Worm (Caenorhabditis elegans) whole organism, mixed stage, embryonic: ENCODE measurements around the gene math-31.

Source experiments
- mep-1 ChIP-seq: fragments of 150-350 bp; optimal IDR thresholded peaks from 2 replicates; lab custom pipeline; 2017; ENCODE audit warnings: missing biosample characterization, missing genetic modification reagents, missing genetic modification characterization, inconsistent platforms
- nhr-12 ChIP-seq: fragments of 150-350 bp; optimal IDR thresholded peaks from 2 replicates; lab custom pipeline; 2014; ENCODE audit warnings: missing biosample characterization, missing genetic modification characterization
- snpc-4 ChIP-seq: fragments of 150-350 bp; optimal IDR thresholded peaks from 2 replicates; lab custom pipeline; 2014; ENCODE audit warnings: missing biosample characterization, missing genetic modification characterization
- sptf-1 ChIP-seq: sonication (generic microtip); optimal IDR thresholded peaks from 2 replicates; lab custom pipeline; 2017; ENCODE audit warnings: mild to moderate bottlenecking, missing genetic modification characterization, moderate library complexity, missing compliant biosample characterization
- ztf-11 ChIP-seq: fragments of 150-350 bp; optimal IDR thresholded peaks from 2 replicates; lab custom pipeline; 2014; ENCODE audit warnings: missing biosample characterization, missing genetic modification characterization

DNA sequence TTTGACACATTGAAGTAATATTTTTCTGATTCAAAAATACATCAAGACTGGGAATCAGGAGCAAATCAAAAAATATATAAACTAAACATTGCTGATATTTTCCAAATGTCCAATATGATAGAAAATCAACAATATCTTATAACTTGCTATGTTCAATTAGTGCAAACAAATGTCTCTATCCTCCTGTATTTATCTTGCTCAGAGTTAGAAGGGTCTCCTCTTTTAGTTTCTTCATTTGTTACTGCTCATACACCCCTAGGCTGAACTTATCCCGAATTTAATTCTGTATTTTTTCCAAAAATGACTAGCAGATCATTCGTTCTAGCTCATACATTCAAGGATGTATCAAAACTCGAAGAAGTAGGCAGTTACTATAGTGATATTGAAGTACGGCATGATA, 10.7 kb downstream of the math-31 start, which contains the start of gene math-23:
- TF ChIP-seq nhr-12 (tag; lab: Kevin White, UChicago), result no peak
- no peak for TF ChIP-seq ztf-11
- TF ChIP-seq snpc-4 (tag; lab: Kevin White, UChicago), result no peak
- TF ChIP-seq sptf-1, result no peak
- no peak for TF ChIP-seq mep-1 (tag; lab: Kevin White, UChicago)
